Fruit fly (Drosophila melanogaster): Measurements from ENCODE around the gene CG8892.

Gene CG8892

dm6 chr2L:5002031-5002430, 20.6 kb upstream of the CG8892 start:
- TF ChIP-seq Pif1B (GFP tag; optimal IDR thresholded peaks at IDR 0.05) (no peak), Snoo (tag; optimal IDR thresholded peaks at IDR 0.05) (no peak), Ets98B (GFP tag; IDR thresholded peaks at IDR 0.05) (no peak), CG8159 (tag; optimal IDR thresholded peaks at IDR 0.05) (no peak), CG9948 (tag; optimal IDR thresholded peaks at IDR 0.05) (no peak), CG14655 (GFP tag; optimal IDR thresholded peaks at IDR 0.05) (no peak), rn (GFP tag; IDR thresholded peaks at IDR 0.05) (no peak), CG15710 (tag; optimal IDR thresholded peaks at IDR 0.05) (no peak), CG10348 (GFP tag; IDR thresholded peaks at IDR 0.05) (no peak), CG12605 (GFP tag; IDR thresholded peaks at IDR 0.05) (no peak), fd96Ca (GFP tag; IDR thresholded peaks at IDR 0.05) (no peak), CG13204 (GFP tag; optimal IDR thresholded peaks at IDR 0.05) (no peak), CG34367 (tag; optimal IDR thresholded peaks at IDR 0.05) (no peak), EcR (GFP tag; optimal IDR thresholded peaks at IDR 0.05) (no peak), D1 (tag; optimal IDR thresholded peaks at IDR 0.05) (no peak), CG4496 (GFP tag; IDR thresholded peaks at IDR 0.05) (no peak), gl (tag; optimal IDR thresholded peaks at IDR 0.05) (no peak)

- TF ChIP-seq CG17806 (tag; optimal IDR thresholded peaks at IDR 0.05) (no peak), CG8159 (tag; optimal IDR thresholded peaks at IDR 0.05) (no peak), Snoo (tag; optimal IDR thresholded peaks at IDR 0.05) (no peak), CG4496 (GFP tag; IDR thresholded peaks at IDR 0.05) (no peak), Ets98B (GFP tag; IDR thresholded peaks at IDR 0.05) (no peak), CG15710 (tag; optimal IDR thresholded peaks at IDR 0.05) (no peak), CG32121 (GFP tag; IDR thresholded peaks at IDR 0.05) (no peak), rn (GFP tag; IDR thresholded peaks at IDR 0.05) (no peak), CG8301 (tag; optimal IDR thresholded peaks at IDR 0.05) (no peak), D1 (tag; optimal IDR thresholded peaks at IDR 0.05) (no peak), EcR (GFP tag; optimal IDR thresholded peaks at IDR 0.05) (no peak), CG10348 (GFP tag; IDR thresholded peaks at IDR 0.05) (no peak), CG12605 (GFP tag; IDR thresholded peaks at IDR 0.05) (no peak), CG13204 (GFP tag; optimal IDR thresholded peaks at IDR 0.05) (no peak), CG14655 (GFP tag; optimal IDR thresholded peaks at IDR 0.05) (no peak), Pif1B (GFP tag; optimal IDR thresholded peaks at IDR 0.05) (no peak), CG9948 (tag; optimal IDR thresholded peaks at IDR 0.05) (no peak), gl (tag; optimal IDR thresholded peaks at IDR 0.05) (no peak), fd96Ca (GFP tag; IDR thresholded peaks at IDR 0.05) (no peak)
Observed at dm6 chr2L:5001582-5001929, 20.2 kb upstream of the CG8892 start.

dm6 chr2L:5000919-5001581, 19.7 kb upstream of the CG8892 start:
- TF ChIP-seq CG32121 (GFP tag; IDR thresholded peaks at IDR 0.05) (peak; percentile 33; the same call in 1 of the 2 replicates), CG4496 (GFP tag; IDR thresholded peaks at IDR 0.05) (peak; percentile 70), Snoo (tag; optimal IDR thresholded peaks at IDR 0.05) (no peak), rn (GFP tag; IDR thresholded peaks at IDR 0.05) (peak; percentile 41; the same call in 1 of the 2 replicates), Ets98B (GFP tag; IDR thresholded peaks at IDR 0.05) (peak; percentile 59), CG13204 (GFP tag; optimal IDR thresholded peaks at IDR 0.05) (no peak), CG34367 (tag; optimal IDR thresholded peaks at IDR 0.05) (no peak), fd96Ca (GFP tag; IDR thresholded peaks at IDR 0.05) (peak; percentile 60; the same call in 2 of the 3 replicates), Pif1B (GFP tag; optimal IDR thresholded peaks at IDR 0.05) (no peak), CG10348 (GFP tag; IDR thresholded peaks at IDR 0.05) (peak; percentile 42)

- peak; percentile 83 for TF ChIP-seq CG17806 (tag; optimal IDR thresholded peaks at IDR 0.05)
- peak; percentile 73 for TF ChIP-seq Snoo (tag; optimal IDR thresholded peaks at IDR 0.05)
- TF ChIP-seq CG8159 (tag; optimal IDR thresholded peaks at IDR 0.05), result peak; percentile 91
- peak; percentile 66 for TF ChIP-seq Ets98B (GFP tag; IDR thresholded peaks at IDR 0.05)
- TF ChIP-seq D1 (tag; optimal IDR thresholded peaks at IDR 0.05), result peak; percentile 85
- peak; percentile 32 for TF ChIP-seq CG32121 (GFP tag; IDR thresholded peaks at IDR 0.05)
- TF ChIP-seq Pif1B (GFP tag; optimal IDR thresholded peaks at IDR 0.05), result peak; percentile 85
- peak; percentile 66 for TF ChIP-seq gl (tag; optimal IDR thresholded peaks at IDR 0.05)
- no peak for TF ChIP-seq CG10348 (GFP tag; IDR thresholded peaks at IDR 0.05)
- TF ChIP-seq fd96Ca (GFP tag; IDR thresholded peaks at IDR 0.05), result peak; percentile 69
- peak; percentile 59; the same call in 1 of the 2 replicates for TF ChIP-seq CG12605 (GFP tag; IDR thresholded peaks at IDR 0.05)
- peak; percentile 87 for TF ChIP-seq Pif1A (GFP tag; optimal IDR thresholded peaks at IDR 0.05)
- TF ChIP-seq rn (GFP tag; IDR thresholded peaks at IDR 0.05), result 0 out of 2 replicates have a peak, but pooled peaks have one; percentile 7
- peak; percentile 84 for TF ChIP-seq CG14655 (GFP tag; optimal IDR thresholded peaks at IDR 0.05)
- peak; percentile 93 for TF ChIP-seq CG15710 (tag; optimal IDR thresholded peaks at IDR 0.05)
- TF ChIP-seq CG4496 (GFP tag; IDR thresholded peaks at IDR 0.05), result peak; percentile 63
- TF ChIP-seq CG13204 (GFP tag; optimal IDR thresholded peaks at IDR 0.05), result peak; percentile 83
- TF ChIP-seq CG9948 (tag; optimal IDR thresholded peaks at IDR 0.05), result peak; percentile 87
- TF ChIP-seq EcR (GFP tag; optimal IDR thresholded peaks at IDR 0.05), result peak; percentile 47
- peak; percentile 70 for TF ChIP-seq CG8301 (tag; optimal IDR thresholded peaks at IDR 0.05)
- peak; percentile 85 for TF ChIP-seq CG34367 (tag; optimal IDR thresholded peaks at IDR 0.05)
Observed at dm6 chr2L:5000287-5000871, 19.0 kb upstream of the CG8892 start.

dm6 chr2L:4999389-5000032, 18.1 kb upstream of the CG8892 start:
- peak; percentile 84 for TF ChIP-seq CG14655 (GFP tag; optimal IDR thresholded peaks at IDR 0.05)
- peak; percentile 65 for TF ChIP-seq Pif1B (GFP tag; optimal IDR thresholded peaks at IDR 0.05)
- TF ChIP-seq CG8301 (tag; optimal IDR thresholded peaks at IDR 0.05), result peak; percentile 78
- peak; percentile 87 for TF ChIP-seq CG4496 (GFP tag; IDR thresholded peaks at IDR 0.05)
- TF ChIP-seq CG13204 (GFP tag; optimal IDR thresholded peaks at IDR 0.05), result no peak
- peak; percentile 68 for TF ChIP-seq Pif1A (GFP tag; optimal IDR thresholded peaks at IDR 0.05)
- peak; percentile 90 for TF ChIP-seq Ets98B (GFP tag; IDR thresholded peaks at IDR 0.05)
- no peak for TF ChIP-seq gl (tag; optimal IDR thresholded peaks at IDR 0.05)
- peak; percentile 52 for TF ChIP-seq CG15710 (tag; optimal IDR thresholded peaks at IDR 0.05)
- TF ChIP-seq CG12605 (GFP tag; IDR thresholded peaks at IDR 0.05), result peak; percentile 60
- TF ChIP-seq D1 (tag; optimal IDR thresholded peaks at IDR 0.05), result no peak
- peak; percentile 48 for TF ChIP-seq CG17806 (tag; optimal IDR thresholded peaks at IDR 0.05)
- peak; percentile 37 for TF ChIP-seq Snoo (tag; optimal IDR thresholded peaks at IDR 0.05)
- peak; percentile 80 for TF ChIP-seq EcR (GFP tag; optimal IDR thresholded peaks at IDR 0.05)
- TF ChIP-seq fd96Ca (GFP tag; IDR thresholded peaks at IDR 0.05), result peak; percentile 92
- peak; percentile 54 for TF ChIP-seq CG34367 (tag; optimal IDR thresholded peaks at IDR 0.05)
- TF ChIP-seq CG9948 (tag; optimal IDR thresholded peaks at IDR 0.05), result peak; percentile 53
- peak; percentile 62 for TF ChIP-seq CG8159 (tag; optimal IDR thresholded peaks at IDR 0.05)
- peak; percentile 87 for TF ChIP-seq CG32121 (GFP tag; IDR thresholded peaks at IDR 0.05)
- peak; percentile 36; the same call in 1 of the 2 replicates for TF ChIP-seq CG10348 (GFP tag; IDR thresholded peaks at IDR 0.05)
- peak; percentile 83 for TF ChIP-seq rn (GFP tag; IDR thresholded peaks at IDR 0.05)
